Worm (Caenorhabditis elegans) whole organism, young adult: ENCODE results near the gene ugt-51.

Source experiments
- hrde-1 ChIP-seq: sonication (generic microtip); optimal IDR thresholded peaks from 2 replicates; lab custom pipeline; 2016; ENCODE audit warnings: missing genetic modification characterization, mild to moderate bottlenecking, missing compliant biosample characterization, moderate library complexity, missing genotype, missing genetic modification reagents, borderline replicate concordance
- ztf-25 ChIP-seq: fragments of 200-800 bp; sonication (Bioruptor generic); IDR thresholded peaks from 2 replicates; pipeline ENCODE4 v1.3.6; 2022; ENCODE audit warnings: missing genetic modification reagents, missing genetic modification characterization, missing compliant biosample characterization

DNA sequence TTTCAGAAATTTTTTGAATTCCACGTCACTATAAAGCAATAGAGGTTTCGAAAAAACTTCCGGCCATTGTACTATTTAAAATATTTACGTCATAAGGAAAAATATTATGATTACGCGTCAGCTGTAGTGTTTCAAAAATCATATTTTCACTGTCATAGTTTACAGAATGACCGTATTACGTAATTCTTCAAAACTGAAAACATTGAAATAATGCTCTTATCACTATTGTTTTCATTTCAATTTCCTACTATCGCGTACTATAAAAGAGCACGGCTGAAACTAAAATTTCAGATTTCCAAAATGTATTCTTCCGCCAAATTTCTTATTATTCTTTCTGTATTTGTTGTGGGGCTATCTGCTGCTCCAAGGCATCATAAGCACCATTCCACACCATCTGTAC lies 32.6 kb downstream of the ugt-51 start, which contains the start of gene F14F9.2:
- TF ChIP-seq ztf-25 (no peak), hrde-1 (no peak)
